In the genomic region with DNA sequence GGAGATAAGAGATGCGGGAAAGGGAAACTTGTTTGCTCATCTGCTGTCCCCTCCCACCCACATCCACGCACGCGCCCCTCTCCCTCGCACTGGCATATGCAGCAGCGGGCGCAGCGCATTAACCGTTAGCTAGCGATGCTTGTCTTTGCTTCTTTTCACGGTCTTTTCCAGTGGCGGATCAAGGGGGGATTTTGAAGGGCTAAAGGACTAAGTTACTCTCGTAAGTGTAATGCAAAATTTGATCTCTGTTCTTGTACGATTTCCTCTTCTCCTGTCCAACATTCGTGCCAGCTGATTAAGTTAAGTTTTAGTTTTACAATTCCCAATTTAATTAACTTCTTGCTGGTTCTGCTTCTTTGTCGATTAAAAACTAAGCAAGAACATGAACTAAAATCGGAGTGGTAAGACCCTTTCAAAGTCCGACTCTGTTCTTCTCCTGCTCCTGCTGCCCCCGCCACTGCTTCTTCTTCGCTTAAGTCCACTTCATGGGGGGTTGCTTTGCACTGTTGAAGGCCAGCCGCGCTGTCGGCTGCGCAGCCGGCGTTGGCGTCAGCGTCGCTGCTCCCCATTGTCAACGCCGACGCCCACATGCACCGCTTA, we compare ENCODE assay signal across 5 fruit fly cellular contexts.
TF ChIP-seq lines count a peak whose summit lies in the region.

No protein-coding gene starts in this region.

TF ChIP-seq in whole organism, adult, 20 proteins besides CTCF, POLR2A, EP300 and RAD21 (continued from another document):
- TF ChIP-seq tj (GFP tag; optimal IDR thresholded peaks at IDR 0.05; lab: Kevin White, UChicago) (no peak), CG1620 (GFP tag; optimal IDR thresholded peaks at IDR 0.05; lab: Kevin White, UChicago) (peak; percentile 13), CG7101 (tag; optimal IDR thresholded peaks at IDR 0.05; lab: Kevin White, UChicago) (peak; percentile 49)
TF ChIP-seq in whole organism, adult: peak in this region for 10.

TF ChIP-seq in whole organism, embryonic, 481 proteins besides CTCF, POLR2A, EP300 and RAD21 (continued from another document and continues in another):
- TF ChIP-seq dimm (GFP tag; IDR thresholded peaks at IDR 0.05; lab: Robert Waterston, UW): 0 out of 2 replicates have a peak, but pooled peaks have one; percentile 24
- TF ChIP-seq Sox100B (GFP tag; optimal IDR thresholded peaks at IDR 0.05; lab: Kevin White, UChicago): peak; percentile 62
- TF ChIP-seq Rfx (GFP tag; IDR thresholded peaks at IDR 0.05; lab: Robert Waterston, UW): no peak; the same call in 1 of the 2 replicates
- no peak for TF ChIP-seq Ets97D (GFP tag; optimal IDR thresholded peaks at IDR 0.05; lab: Kevin White, UChicago)
- TF ChIP-seq hkb (optimal IDR thresholded peaks at IDR 0.05; lab: Kevin White, UChicago): no peak
- TF ChIP-seq hkb (GFP tag; IDR thresholded peaks at IDR 0.05; lab: Robert Waterston, UW): peak; percentile 37; the same call in 1 of the 2 replicates
- no peak for TF ChIP-seq bigmax (GFP tag; optimal IDR thresholded peaks at IDR 0.05; lab: Kevin White, UChicago)
- TF ChIP-seq CG12391 (tag; optimal IDR thresholded peaks at IDR 0.05; lab: Kevin White, UChicago): peak; percentile 58
- no peak for TF ChIP-seq amos (GFP tag; IDR thresholded peaks at IDR 0.05; lab: Robert Waterston, UW; ENCODE audit: partially characterized antibody)
- TF ChIP-seq B-H2 (GFP tag; optimal IDR thresholded peaks at IDR 0.05; lab: Kevin White, UChicago): peak; percentile 73
- peak; percentile 82 for TF ChIP-seq CG2712 (tag; optimal IDR thresholded peaks at IDR 0.05; lab: Kevin White, UChicago)
- TF ChIP-seq Dad (GFP tag; optimal IDR thresholded peaks at IDR 0.05; lab: Kevin White, UChicago): peak; percentile 27
- TF ChIP-seq CG9932 (GFP tag; IDR thresholded peaks at IDR 0.05; lab: Robert Waterston, UW): no peak
- peak; percentile 74 for TF ChIP-seq dmrt11E (tag; optimal IDR thresholded peaks at IDR 0.05; lab: Kevin White, UChicago)
- peak; percentile 46; the same call in 1 of the 3 replicates for TF ChIP-seq sr (GFP tag; IDR thresholded peaks at IDR 0.05; lab: Robert Waterston, UW)
- peak; percentile 50 for TF ChIP-seq jumu (GFP tag; optimal IDR thresholded peaks at IDR 0.05; lab: Kevin White, UChicago)
- TF ChIP-seq CG4282 (GFP tag; optimal IDR thresholded peaks at IDR 0.05; lab: Kevin White, UChicago): no peak
- TF ChIP-seq CG10147 (GFP tag; optimal IDR thresholded peaks at IDR 0.05; lab: Kevin White, UChicago): peak; percentile 59
- peak; percentile 49; the same call in 1 of the 2 replicates for TF ChIP-seq onecut (GFP tag; IDR thresholded peaks at IDR 0.05; lab: Robert Waterston, UW)
- TF ChIP-seq Gsc (GFP tag; IDR thresholded peaks at IDR 0.05; lab: Robert Waterston, UW): no peak
- no peak for TF ChIP-seq CG34224 (GFP tag; IDR thresholded peaks at IDR 0.05; lab: Robert Waterston, UW; ENCODE audit: partially characterized antibody)
- peak; percentile 14 for TF ChIP-seq Usf (GFP tag; optimal IDR thresholded peaks at IDR 0.05; lab: Kevin White, UChicago)
- no peak for TF ChIP-seq prd (optimal IDR thresholded peaks at IDR 0.05; lab: Kevin White, UChicago)
- peak; percentile 54; the same call in 2 of the 3 replicates for TF ChIP-seq prd (GFP tag; IDR thresholded peaks at IDR 0.05; lab: Robert Waterston, UW)
- no peak for TF ChIP-seq sc (optimal IDR thresholded peaks at IDR 0.05; lab: Kevin White, UChicago)
- peak; percentile 67 for TF ChIP-seq sc (GFP tag; optimal IDR thresholded peaks at IDR 0.05; lab: Kevin White, UChicago)
- no peak for TF ChIP-seq Tbp (GFP tag; optimal IDR thresholded peaks at IDR 0.05; lab: Kevin White, UChicago)
- TF ChIP-seq dmrt99B (tag; optimal IDR thresholded peaks at IDR 0.05; lab: Kevin White, UChicago): peak; percentile 82
- TF ChIP-seq CG4854 (GFP tag; optimal IDR thresholded peaks at IDR 0.05; lab: Kevin White, UChicago): no peak

TF ChIP-seq in whole organism, prepupa, 60 proteins besides CTCF, POLR2A, EP300 and RAD21 (continued from another document and continues in another):
- TF ChIP-seq CG8632 (GFP tag; optimal IDR thresholded peaks at IDR 0.05; lab: Kevin White, UChicago): peak; percentile 49
- peak; percentile 78 for TF ChIP-seq lz (GFP tag; optimal IDR thresholded peaks at IDR 0.05; lab: Kevin White, UChicago)
- peak; percentile 61 for TF ChIP-seq CG6276 (GFP tag; optimal IDR thresholded peaks at IDR 0.05; lab: Kevin White, UChicago)
- peak; percentile 45; the same call in 1 of the 2 replicates for TF ChIP-seq CG15336 (GFP tag; IDR thresholded peaks at IDR 0.05; lab: Robert Waterston, UW)
- TF ChIP-seq CG16779 (tag; optimal IDR thresholded peaks at IDR 0.05; lab: Kevin White, UChicago): peak; percentile 58
- TF ChIP-seq Met (GFP tag; optimal IDR thresholded peaks at IDR 0.05; lab: Kevin White, UChicago): peak; percentile 52
- TF ChIP-seq CG32006 (GFP tag; optimal IDR thresholded peaks at IDR 0.05; lab: Kevin White, UChicago): peak; percentile 85
- peak; percentile 83 for TF ChIP-seq cyc (GFP tag; optimal IDR thresholded peaks at IDR 0.05; lab: Kevin White, UChicago)
- TF ChIP-seq CG9139 (GFP tag; optimal IDR thresholded peaks at IDR 0.05; lab: Kevin White, UChicago): peak; percentile 71
- TF ChIP-seq vri (GFP tag; optimal IDR thresholded peaks at IDR 0.05; lab: Kevin White, UChicago): peak; percentile 40
- TF ChIP-seq Gug (GFP tag; IDR thresholded peaks at IDR 0.05; lab: Robert Waterston, UW): peak; percentile 47
- TF ChIP-seq Blimp-1 (GFP tag; optimal IDR thresholded peaks at IDR 0.05; lab: Kevin White, UChicago): peak; percentile 81
- peak; percentile 62 for TF ChIP-seq Sox14 (GFP tag; optimal IDR thresholded peaks at IDR 0.05; lab: Kevin White, UChicago)
- peak; percentile 59 for TF ChIP-seq achi (GFP tag; optimal IDR thresholded peaks at IDR 0.05; lab: Kevin White, UChicago)
- peak; percentile 92 for TF ChIP-seq CG6808 (GFP tag; optimal IDR thresholded peaks at IDR 0.05; lab: Kevin White, UChicago)
- peak; percentile 78 for TF ChIP-seq salr (GFP tag; optimal IDR thresholded peaks at IDR 0.05; lab: Kevin White, UChicago)
- TF ChIP-seq CG3032 (tag; optimal IDR thresholded peaks at IDR 0.05; lab: Kevin White, UChicago): peak; percentile 93
- peak; percentile 64 for TF ChIP-seq CG11762 (GFP tag; optimal IDR thresholded peaks at IDR 0.05; lab: Kevin White, UChicago; ENCODE audit: insufficient read depth)
- TF ChIP-seq Eip78C (GFP tag; lab: Kevin White, UChicago): peak; percentile 85
- peak; percentile 57 for TF ChIP-seq dac (GFP tag; optimal IDR thresholded peaks at IDR 0.05; lab: Kevin White, UChicago)
- peak; percentile 42 for TF ChIP-seq CG4318 (GFP tag; optimal IDR thresholded peaks at IDR 0.05; lab: Kevin White, UChicago)
- peak; percentile 65; the same call in 2 of the 3 replicates for TF ChIP-seq CG6163 (GFP tag; IDR thresholded peaks at IDR 0.05; lab: Robert Waterston, UW)
- TF ChIP-seq dsx (GFP tag; optimal IDR thresholded peaks at IDR 0.05; lab: Kevin White, UChicago; ENCODE audit: poor library complexity, severe bottlenecking): peak; percentile 65
- TF ChIP-seq net (GFP tag; optimal IDR thresholded peaks at IDR 0.05; lab: Kevin White, UChicago): peak; percentile 77
- TF ChIP-seq CG6792 (GFP tag; optimal IDR thresholded peaks at IDR 0.05; lab: Kevin White, UChicago): peak; percentile 77
- peak; percentile 88 for TF ChIP-seq Ets96B (tag; optimal IDR thresholded peaks at IDR 0.05; lab: Kevin White, UChicago)
- TF ChIP-seq CG10669 (GFP tag; optimal IDR thresholded peaks at IDR 0.05; lab: Kevin White, UChicago): peak; percentile 87
- peak; percentile 68 for TF ChIP-seq Smox (GFP tag; optimal IDR thresholded peaks at IDR 0.05; lab: Kevin White, UChicago)
- TF ChIP-seq Hr39 (GFP tag; optimal IDR thresholded peaks at IDR 0.05; lab: Kevin White, UChicago): peak; percentile 75
- TF ChIP-seq Ets21C (GFP tag; optimal IDR thresholded peaks at IDR 0.05; lab: Kevin White, UChicago): peak; percentile 60

TF ChIP-seq in whole organism, pupa, 21 proteins besides CTCF, POLR2A, EP300 and RAD21 (continued from another document):
- TF ChIP-seq Pif1B (GFP tag; optimal IDR thresholded peaks at IDR 0.05; lab: Kevin White, UChicago): peak; percentile 46
- no peak for TF ChIP-seq rn (GFP tag; IDR thresholded peaks at IDR 0.05; lab: Robert Waterston, UW)

TF ChIP-seq in whole organism, wandering third instar larva, 38 proteins besides CTCF, POLR2A, EP300 and RAD21 (continued from another document):
- TF ChIP-seq ey (GFP tag; optimal IDR thresholded peaks at IDR 0.05; lab: Kevin White, UChicago) (peak; percentile 67), h (GFP tag; optimal IDR thresholded peaks at IDR 0.05; lab: Kevin White, UChicago) (peak; percentile 74), Jra (GFP tag; optimal IDR thresholded peaks at IDR 0.05; lab: Kevin White, UChicago) (no peak), Rel (GFP tag; optimal IDR thresholded peaks at IDR 0.05; lab: Kevin White, UChicago) (no peak), Rel (tag; optimal IDR thresholded peaks at IDR 0.05; lab: Kevin White, UChicago) (no peak)
